Worm (Caenorhabditis elegans): ENCODE measurements around the gene F43B10.1.

DNA sequence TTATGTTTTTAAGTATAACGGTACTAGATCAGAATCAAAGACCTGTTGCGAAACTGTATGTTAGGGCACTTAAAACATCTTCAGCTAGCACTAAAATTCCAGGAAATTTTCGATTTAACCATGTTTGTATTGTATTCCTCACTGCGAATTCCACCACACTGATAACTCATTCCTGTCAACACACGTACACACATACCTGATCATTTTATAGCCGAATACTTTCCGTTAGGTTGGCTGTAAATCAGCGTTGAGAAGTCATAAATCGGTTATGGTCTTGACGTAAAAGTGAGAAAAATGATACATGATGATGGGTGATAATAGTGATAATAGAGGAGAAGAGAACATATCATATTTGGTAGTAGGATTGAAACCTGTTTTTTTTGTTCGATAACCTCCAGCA lies 13.1 kb upstream of the F43B10.1 start:
- TF ChIP-seq ceh-36 (tag; optimal IDR thresholded peaks at IDR 0.05) (no peak), tbx-11 (GFP tag; IDR thresholded peaks at IDR 0.05) (no peak), F13C5.2 (tag; optimal IDR thresholded peaks at IDR 0.05) (no peak), B0310.2 (tag; optimal IDR thresholded peaks at IDR 0.05) (no peak)
